Worm (Caenorhabditis elegans) whole organism, L1 larva: Measurements from ENCODE around the gene C49F8.14.

Experiments used
- C04F5.9 ChIP-seq: sonication (generic microtip); optimal IDR thresholded peaks from 2 replicates; lab custom pipeline; 2016; ENCODE audit warnings: missing genetic modification characterization, missing compliant biosample characterization
- alr-1 ChIP-seq: fragments of 200-800 bp; sonication (Bioruptor generic); optimal IDR thresholded peaks from 2 replicates; lab custom pipeline; 2018; ENCODE audit warnings: borderline replicate concordance, mild to moderate bottlenecking, missing genetic modification characterization, missing compliant biosample characterization
- ama-1 ChIP-seq: fragments of 150-350 bp; optimal IDR thresholded peaks from 2 replicates; lab custom pipeline; 2014
- blmp-1 ChIP-seq: fragments of 150-350 bp; optimal IDR thresholded peaks from 2 replicates; lab custom pipeline; 2014; ENCODE audit warnings: missing biosample characterization, missing genetic modification characterization
- ceh-63 ChIP-seq: fragments of 200-800 bp; sonication (Bioruptor generic); optimal IDR thresholded peaks from 2 replicates; lab custom pipeline; 2018; ENCODE audit warnings: mild to moderate bottlenecking, missing genetic modification characterization, missing compliant biosample characterization
- ceh-82 ChIP-seq, 3 experiments: fragments of 150-350 bp in 1 of 3; sonication (generic microtip) in 2 of 3; optimal IDR thresholded peaks; 2 replicates each; lab custom pipeline; 2014 to 2017; ENCODE audit warnings: missing biosample characterization in 3 of 3, missing genetic modification characterization in 3 of 3
- ceh-88 ChIP-seq: fragments of 200-800 bp; sonication (Bioruptor generic); IDR thresholded peaks from 2 replicates; pipeline ENCODE4 v1.3.6; 2022; ENCODE audit warnings: missing genetic modification characterization, missing compliant biosample characterization
- ceh-90 ChIP-seq: sonication (generic microtip); optimal IDR thresholded peaks from 2 replicates; lab custom pipeline; 2016; ENCODE audit warnings: missing genetic modification characterization, missing compliant biosample characterization
- dsc-1 ChIP-seq: sonication (generic microtip); optimal IDR thresholded peaks from 2 replicates; lab custom pipeline; 2016; ENCODE audit warnings: mild to moderate bottlenecking, missing genetic modification characterization, missing compliant biosample characterization
- efl-1 ChIP-seq, 4 experiments: fragments of 150-350 bp; optimal IDR thresholded peaks in 3 of 4; peaks in 1 of 4; 1 replicate in 1 of 4; 2 replicates in 3 of 4; lab custom pipeline; 2014; ENCODE audit warnings: missing biosample characterization in 2 of 4, missing genetic modification characterization in 2 of 4, missing genetic modification reagents in 2 of 4
- efl-3 ChIP-seq: fragments of 200-800 bp; sonication (Bioruptor generic); optimal IDR thresholded peaks from 2 replicates; lab custom pipeline; 2018; ENCODE audit warnings: mild to moderate bottlenecking, missing genetic modification characterization, missing compliant biosample characterization
- elt-2 ChIP-seq: sonication (generic microtip); optimal IDR thresholded peaks from 2 replicates; lab custom pipeline; 2016; ENCODE audit warnings: missing genetic modification characterization, mild to moderate bottlenecking, inconsistent platforms, missing compliant biosample characterization, missing genetic modification reagents
- elt-3 ChIP-seq, 6 experiments: fragments of 150-350 bp in 1 of 6; sonication (generic microtip); optimal IDR thresholded peaks; 2 replicates each; lab custom pipeline; 2017 to 2018; ENCODE audit warnings: missing biosample characterization in 6 of 6, missing genetic modification characterization in 6 of 6, inconsistent platforms in 1 of 6
- fkh-8 ChIP-seq: sonication (generic microtip); optimal IDR thresholded peaks from 2 replicates; lab custom pipeline; 2016; ENCODE audit warnings: mild to moderate bottlenecking, missing genetic modification characterization, missing compliant biosample characterization
- fos-1 ChIP-seq: fragments of 150-350 bp; optimal IDR thresholded peaks from 2 replicates; lab custom pipeline; 2014; ENCODE audit warnings: missing biosample characterization, missing genetic modification characterization
- hlh-17 ChIP-seq: fragments of 200-800 bp; sonication (Bioruptor generic); optimal IDR thresholded peaks from 2 replicates; lab custom pipeline; 2018; ENCODE audit warnings: missing genetic modification characterization, mild to moderate bottlenecking, missing compliant biosample characterization, moderate library complexity, borderline replicate concordance
- hlh-4 ChIP-seq: sonication (generic microtip); optimal IDR thresholded peaks from 2 replicates; lab custom pipeline; 2016; ENCODE audit warnings: mild to moderate bottlenecking, missing genetic modification characterization, missing compliant biosample characterization
- isw-1 ChIP-seq: fragments of 200-800 bp; sonication (Bioruptor generic); IDR thresholded peaks from 2 replicates; pipeline ENCODE4 v1.3.6; 2022; ENCODE audit warnings: missing genetic modification characterization, missing compliant biosample characterization
- lin-13 ChIP-seq: fragments of 150-350 bp; optimal IDR thresholded peaks from 2 replicates; lab custom pipeline; 2014; ENCODE audit warnings: missing biosample characterization, missing genetic modification reagents, missing genetic modification characterization
- lin-14 ChIP-seq: fragments of 200-800 bp; sonication (Bioruptor generic); optimal IDR thresholded peaks from 2 replicates; lab custom pipeline; 2018; ENCODE audit warnings: mild to moderate bottlenecking, missing genetic modification characterization, moderate library complexity, missing compliant biosample characterization
- lin-35 ChIP-seq, 2 experiments: fragments of 150-350 bp; optimal IDR thresholded peaks; 2 replicates each; lab custom pipeline; 2014; ENCODE audit warnings: missing biosample characterization in 2 of 2, missing genetic modification characterization in 2 of 2, missing genetic modification reagents in 2 of 2
- lin-39 ChIP-seq: fragments of 150-350 bp; optimal IDR thresholded peaks from 2 replicates; lab custom pipeline; 2014; ENCODE audit warnings: missing biosample characterization, missing genetic modification reagents, missing genetic modification characterization
- mdl-1 ChIP-seq, 2 experiments: fragments of 150-350 bp; optimal IDR thresholded peaks; 2 replicates each; lab custom pipeline; 2014 to 2017; ENCODE audit warnings: missing biosample characterization in 2 of 2, missing genetic modification characterization in 2 of 2, inconsistent platforms in 1 of 2
- mep-1 ChIP-seq: fragments of 150-350 bp; optimal IDR thresholded peaks from 2 replicates; lab custom pipeline; 2014; ENCODE audit warnings: missing biosample characterization, missing genetic modification characterization
- nhr-11 ChIP-seq: fragments of 150-350 bp; optimal IDR thresholded peaks from 2 replicates; lab custom pipeline; 2014; ENCODE audit warnings: missing biosample characterization, missing genetic modification characterization
- nhr-12 ChIP-seq: sonication (generic microtip); optimal IDR thresholded peaks from 2 replicates; lab custom pipeline; 2017; ENCODE audit warnings: missing biosample characterization, missing genetic modification characterization
- nhr-20 ChIP-seq: sonication (generic microtip); optimal IDR thresholded peaks from 2 replicates; lab custom pipeline; 2016; ENCODE audit warnings: mild to moderate bottlenecking, missing genetic modification characterization, missing compliant biosample characterization
- nhr-28 ChIP-seq: fragments of 150-350 bp; optimal IDR thresholded peaks from 2 replicates; lab custom pipeline; 2014; ENCODE audit warnings: missing biosample characterization, missing genetic modification characterization
- nhr-47 ChIP-seq: sonication (generic microtip); optimal IDR thresholded peaks from 2 replicates; lab custom pipeline; 2016; ENCODE audit warnings: mild to moderate bottlenecking, missing genetic modification characterization, moderate library complexity, missing compliant biosample characterization
- pag-3 ChIP-seq: sonication (generic microtip); optimal IDR thresholded peaks from 2 replicates; lab custom pipeline; 2017; ENCODE audit warnings: missing genetic modification characterization, mild to moderate bottlenecking, missing compliant biosample characterization, antibody characterized with exemption, borderline replicate concordance; ENCODE audit not compliant: insufficient read depth
- pqm-1 ChIP-seq: sonication (generic microtip); optimal IDR thresholded peaks from 3 replicates; lab custom pipeline; 2017; ENCODE audit warnings: missing biosample characterization, missing genetic modification characterization
- rnt-1 ChIP-seq: sonication (generic microtip); optimal IDR thresholded peaks from 2 replicates; lab custom pipeline; 2016; ENCODE audit warnings: mild to moderate bottlenecking, missing genetic modification characterization, moderate library complexity, missing compliant biosample characterization
- snpc-4 ChIP-seq: fragments of 150-350 bp; optimal IDR thresholded peaks from 2 replicates; lab custom pipeline; 2014; ENCODE audit warnings: missing biosample characterization, missing genetic modification characterization
- sptf-1 ChIP-seq: fragments of 150-350 bp; optimal IDR thresholded peaks from 2 replicates; lab custom pipeline; 2014; ENCODE audit warnings: missing biosample characterization, missing genetic modification characterization
- sup-37 ChIP-seq: fragments of 200-800 bp; sonication (Bioruptor generic); optimal IDR thresholded peaks from 2 replicates; lab custom pipeline; 2018; ENCODE audit warnings: mild to moderate bottlenecking, missing genetic modification characterization, missing compliant biosample characterization
- unc-30 ChIP-seq: sonication (generic microtip); optimal IDR thresholded peaks from 2 replicates; lab custom pipeline; 2017; ENCODE audit warnings: missing biosample characterization, missing genetic modification characterization
- unc-98 ChIP-seq: fragments of 200-800 bp; sonication (Bioruptor generic); IDR thresholded peaks from 2 replicates; pipeline ENCODE4 v1.3.6; 2022; ENCODE audit warnings: missing genetic modification characterization, missing compliant biosample characterization
- zag-1 ChIP-seq: fragments of 150-350 bp; optimal IDR thresholded peaks from 2 replicates; lab custom pipeline; 2014; ENCODE audit warnings: missing biosample characterization, missing genetic modification characterization
- ztf-4 ChIP-seq: fragments of 150-350 bp; optimal IDR thresholded peaks from 2 replicates; lab custom pipeline; 2014; ENCODE audit warnings: missing biosample characterization, missing genetic modification characterization

C49F8.14 gene

DNA sequence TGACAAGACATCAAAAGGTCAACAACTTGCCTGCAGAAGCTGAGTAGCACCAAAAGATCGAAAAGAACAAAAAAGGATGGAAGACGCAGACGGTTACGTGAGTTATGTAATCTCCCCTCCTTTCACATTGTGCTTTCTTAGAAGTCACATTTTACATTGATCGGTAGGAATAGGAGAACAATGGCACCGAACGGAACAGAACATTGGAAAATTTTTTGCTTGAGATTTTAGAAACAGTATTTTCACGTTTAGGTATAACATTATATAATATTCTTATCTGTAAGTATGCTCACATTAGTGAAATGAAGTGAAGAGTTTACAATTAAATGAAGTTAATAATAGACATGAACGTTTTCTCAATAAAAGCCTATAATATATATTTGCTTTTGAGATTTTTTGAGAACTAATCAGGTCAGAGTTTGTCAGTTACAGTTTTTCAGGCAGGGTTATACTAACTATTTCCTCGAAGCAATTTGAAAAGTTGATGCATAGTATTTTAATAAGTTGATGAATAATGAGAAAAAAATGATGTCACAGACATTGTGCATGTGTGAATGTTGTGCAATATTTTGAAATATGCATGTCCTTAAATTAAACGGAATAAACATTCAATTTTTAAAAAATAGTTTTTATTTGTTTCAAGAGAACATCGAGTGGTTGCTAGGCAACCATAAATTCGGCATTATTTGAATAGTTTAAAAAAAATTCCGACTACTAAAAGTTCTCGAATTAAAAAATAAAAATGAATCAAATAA lies 4.4 kb upstream of the C49F8.14 start:
- TF ChIP-seq unc-30, result no peak
- TF ChIP-seq snpc-4 (tag; lab: Kevin White, UChicago), result no peak
- TF ChIP-seq lin-13 (GFP tag; lab: Kevin White, UChicago), result no peak
- no peak for TF ChIP-seq zag-1 (tag; lab: Kevin White, UChicago)
- TF ChIP-seq rnt-1 (tag; lab: Kevin White, UChicago), result no peak
- TF ChIP-seq fkh-8 (tag; lab: Kevin White, UChicago), result peak; percentile 33
- TF ChIP-seq nhr-28 (tag; lab: Kevin White, UChicago), result no peak
- TF ChIP-seq pqm-1, result no peak
- TF ChIP-seq nhr-20, result no peak
- TF ChIP-seq unc-98, result no peak
- no peak for TF ChIP-seq ceh-90 (tag; lab: Kevin White, UChicago)
- TF ChIP-seq lin-14, result peak; percentile 20
- no peak for TF ChIP-seq nhr-12 (tag; lab: Kevin White, UChicago)
- no peak for TF ChIP-seq ztf-4 (tag; lab: Kevin White, UChicago)
- TF ChIP-seq isw-1, result no peak
- no peak for TF ChIP-seq mep-1 (tag; lab: Kevin White, UChicago)
- peak in 1 of 3 experiments; percentile 18 for TF ChIP-seq ceh-82 (tag; optimal IDR thresholded peaks at IDR 0.05; lab: Kevin White, UChicago)
- no peak for TF ChIP-seq blmp-1 (tag; lab: Kevin White, UChicago)
- TF ChIP-seq ceh-88 (GFP tag; lab: Robert Waterston, UW), result no peak
- no peak for TF ChIP-seq sup-37
- TF ChIP-seq dsc-1, result no peak
- TF ChIP-seq efl-3 (GFP tag; lab: Kevin White, UChicago), result no peak
- no peak for TF ChIP-seq fos-1 (tag; lab: Kevin White, UChicago)
- no peak for TF ChIP-seq C04F5.9 (tag; lab: Kevin White, UChicago)
- no peak for TF ChIP-seq nhr-11 (tag; lab: Kevin White, UChicago)
- no peak for TF ChIP-seq hlh-17 (GFP tag; lab: Kevin White, UChicago)

DNA sequence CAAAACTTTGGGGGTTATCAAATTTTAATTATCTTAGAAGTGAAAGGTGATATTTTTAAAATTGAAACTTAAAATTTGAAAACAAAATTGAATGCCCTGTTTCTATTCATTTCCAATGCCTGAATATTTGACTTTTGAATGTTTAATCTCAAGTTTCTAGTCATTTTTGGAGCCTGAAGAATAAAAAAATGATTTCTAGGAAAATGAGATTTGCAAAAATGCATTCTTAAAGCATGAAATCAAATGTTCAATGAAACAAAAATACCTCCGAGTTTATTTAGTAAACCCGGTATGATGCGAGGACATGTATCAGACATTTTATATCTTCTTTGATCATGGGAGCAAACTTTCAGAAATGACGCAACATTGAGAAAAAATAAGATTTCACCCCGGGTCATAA lies 2.3 kb upstream of the C49F8.14 start:
- TF ChIP-seq elt-3 (tag; optimal IDR thresholded peaks at IDR 0.05; lab: Kevin White, UChicago) (no peak), nhr-20 (no peak), nhr-11 (tag; lab: Kevin White, UChicago) (peak; percentile 72), nhr-47 (tag; lab: Kevin White, UChicago) (no peak), ztf-4 (tag; lab: Kevin White, UChicago) (no peak), ceh-63 (GFP tag; lab: Kevin White, UChicago) (no peak), pag-3 (tag; lab: Kevin White, UChicago) (no peak)

DNA sequence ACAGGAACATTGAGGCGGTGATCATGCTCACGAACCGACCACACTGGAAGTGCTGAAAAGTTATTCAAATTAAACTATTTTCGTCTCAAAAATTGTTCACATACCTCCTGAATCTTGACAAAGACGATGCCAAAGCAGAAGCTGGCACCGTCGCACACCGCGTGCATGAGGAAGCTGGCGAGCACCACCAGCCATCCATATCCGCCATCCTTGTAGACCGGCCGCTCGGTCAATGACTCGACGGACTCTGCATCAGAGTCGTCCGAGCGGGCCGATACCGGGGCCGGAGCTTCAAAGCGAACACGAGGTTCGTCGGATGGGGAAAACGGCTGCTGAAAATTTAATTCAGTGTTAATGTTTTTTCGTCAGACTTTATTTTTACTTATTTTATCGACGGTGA lies 564 bp downstream of the C49F8.14 start:
- TF ChIP-seq efl-1 (optimal IDR thresholded peaks at IDR 0.05; lab: Kevin White, UChicago) (no peak), efl-1 (GFP tag; optimal IDR thresholded peaks at IDR 0.05 in 1 of 2; lab: Kevin White, UChicago) (peak in 1 of 2 experiments; percentile 62), hlh-4 (tag; lab: Kevin White, UChicago) (no peak)

DNA sequence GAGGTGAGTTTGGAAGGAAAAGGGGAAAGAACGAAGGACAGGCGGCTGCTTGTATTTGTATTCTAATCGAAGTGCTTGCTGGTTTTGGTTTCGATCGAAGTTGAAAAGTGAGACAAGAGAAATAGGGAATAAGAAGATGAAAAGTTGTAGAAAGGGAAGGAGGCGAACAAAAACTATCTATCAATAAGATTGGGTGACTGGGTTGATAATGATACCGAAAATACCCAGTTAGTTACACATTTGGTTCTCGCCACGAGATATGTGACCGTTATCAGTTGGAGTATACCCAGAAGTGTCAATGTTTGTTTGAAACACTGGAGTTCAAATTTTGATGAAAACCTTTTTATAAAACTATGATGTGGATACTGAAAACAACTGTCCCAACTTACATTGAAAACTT lies 8.5 kb downstream of the C49F8.14 start:
- TF ChIP-seq ama-1 (lab: Kevin White, UChicago) (no peak), lin-39 (tag; lab: Kevin White, UChicago) (no peak), nhr-20 (peak; percentile 5), mdl-1 (tag; optimal IDR thresholded peaks at IDR 0.05; lab: Kevin White, UChicago) (peak in 1 of 2 experiments; percentile 6), nhr-11 (tag; lab: Kevin White, UChicago) (no peak), elt-2 (tag; lab: Kevin White, UChicago) (peak; percentile 57), lin-14 (peak; percentile 7), lin-35 (GFP tag; optimal IDR thresholded peaks at IDR 0.05; lab: Kevin White, UChicago) (peak in 1 of 2 experiments; percentile 14), fos-1 (tag; lab: Kevin White, UChicago) (no peak), alr-1 (no peak), isw-1 (no peak), pqm-1 (no peak), sptf-1 (no peak), hlh-17 (GFP tag; lab: Kevin White, UChicago) (no peak), blmp-1 (tag; lab: Kevin White, UChicago) (peak; percentile 53), elt-3 (tag; optimal IDR thresholded peaks at IDR 0.05; lab: Kevin White, UChicago) (peak in 1 of 6 experiments; percentile 26)
